Fruit fly (Drosophila melanogaster) whole organism, embryonic: ENCODE data around the gene brat.
A peak's percentile ranks its signal among the peaks of the same experiment; 100 is the strongest.

Source experiments
- CG10209 ChIP-seq: fragments of 200-800 bp; sonication (Bioruptor generic); optimal IDR thresholded peaks from 3 replicates; lab custom pipeline; 2017; ENCODE audit warnings: missing biosample characterization, mild to moderate bottlenecking, missing genetic modification characterization, missing genetic modification reagents
- CG11504 ChIP-seq: fragments of 200-800 bp; sonication (Bioruptor generic); optimal IDR thresholded peaks from 3 replicates; lab custom pipeline; 2019; ENCODE audit warnings: missing biosample characterization, mild to moderate bottlenecking, missing genetic modification characterization, moderate library complexity
- CG12391 ChIP-seq: fragments of 200-800 bp; sonication (Bioruptor generic); optimal IDR thresholded peaks from 3 replicates; lab custom pipeline; 2018; ENCODE audit warnings: missing biosample characterization, mild to moderate bottlenecking, missing genetic modification characterization, moderate library complexity
- CG13287 ChIP-seq: fragments of 200-800 bp; sonication (Bioruptor generic); IDR thresholded peaks from 2 replicates; pipeline ENCODE4 v1.3.6; 2022; ENCODE audit warnings: missing biosample characterization, missing genetic modification characterization; ENCODE audit not compliant: partially characterized antibody
- CG13296 ChIP-seq: fragments of 200-800 bp; sonication (Bioruptor generic); optimal IDR thresholded peaks from 3 replicates; lab custom pipeline; 2018; ENCODE audit warnings: missing biosample characterization, mild to moderate bottlenecking, missing genetic modification characterization
- CG14965 ChIP-seq: fragments of 200-800 bp; sonication (Bioruptor generic); optimal IDR thresholded peaks from 2 replicates; lab custom pipeline; 2016; ENCODE audit warnings: missing biosample characterization, missing genetic modification characterization, borderline replicate concordance
- CG15514 ChIP-seq: fragments of 200-800 bp; sonication (Bioruptor generic); optimal IDR thresholded peaks from 3 replicates; lab custom pipeline; 2017; ENCODE audit warnings: missing biosample characterization, missing genetic modification characterization, mild to moderate bottlenecking, moderate library complexity, missing genetic modification reagents
- CG2120 ChIP-seq: fragments of 200-800 bp; sonication (Bioruptor generic); optimal IDR thresholded peaks from 3 replicates; lab custom pipeline; 2016; ENCODE audit warnings: missing biosample characterization, missing genetic modification characterization
- CG31441 ChIP-seq: fragments of 200-800 bp; sonication (Bioruptor generic); IDR thresholded peaks from 2 replicates; pipeline ENCODE4 v1.3.6; 2022; ENCODE audit warnings: missing biosample characterization, missing genetic modification characterization
- CG4328 ChIP-seq: fragments of 200-800 bp; sonication (Bioruptor generic); optimal IDR thresholded peaks from 3 replicates; lab custom pipeline; 2017; ENCODE audit warnings: missing biosample characterization, missing genetic modification reagents, missing genetic modification characterization
- CG4360 ChIP-seq: fragments of 200-800 bp; sonication (Bioruptor generic); IDR thresholded peaks from 2 replicates; pipeline ENCODE4 v1.3.6; 2022; ENCODE audit warnings: missing biosample characterization, missing genetic modification characterization
- CG4404 ChIP-seq: fragments of 200-800 bp; sonication (Bioruptor generic); IDR thresholded peaks from 2 replicates; pipeline ENCODE4 v1.3.6; 2022; ENCODE audit warnings: missing biosample characterization, missing genetic modification characterization
- CG4707 ChIP-seq: fragments of 200-800 bp; sonication (Bioruptor generic); optimal IDR thresholded peaks from 2 replicates; lab custom pipeline; 2018; ENCODE audit warnings: missing biosample characterization, mild to moderate bottlenecking, missing genetic modification characterization, moderate library complexity
- CG4820 ChIP-seq: fragments of 200-800 bp; sonication (Bioruptor generic); optimal IDR thresholded peaks from 3 replicates; lab custom pipeline; 2016; ENCODE audit warnings: missing biosample characterization, missing genetic modification characterization
- CG5953 ChIP-seq: fragments of 200-800 bp; sonication (Bioruptor generic); IDR thresholded peaks from 2 replicates; pipeline ENCODE4 v1.3.6; 2022; ENCODE audit warnings: missing biosample characterization, missing genetic modification characterization
- CG7786 ChIP-seq: fragments of 200-800 bp; sonication (Bioruptor generic); optimal IDR thresholded peaks from 2 replicates; lab custom pipeline; 2016; ENCODE audit warnings: missing biosample characterization, missing genetic modification characterization
- CG8388 ChIP-seq: fragments of 200-800 bp; sonication (Bioruptor generic); optimal IDR thresholded peaks from 2 replicates; lab custom pipeline; 2019; ENCODE audit warnings: missing biosample characterization, mild to moderate bottlenecking, missing genetic modification characterization, moderate library complexity
- CG9727 ChIP-seq: fragments of 200-800 bp; sonication (Bioruptor generic); optimal IDR thresholded peaks from 3 replicates; lab custom pipeline; 2017; ENCODE audit warnings: missing biosample characterization, mild to moderate bottlenecking, missing genetic modification characterization
- Hsf ChIP-seq: fragments of 200-800 bp; sonication (Bioruptor generic); optimal IDR thresholded peaks from 3 replicates; lab custom pipeline; 2016; ENCODE audit warnings: missing biosample characterization, missing genetic modification characterization
- Med ChIP-seq: fragments of 200-800 bp; sonication (Bioruptor generic); peaks from one replicate; lab custom pipeline; 2016; ENCODE audit warnings: missing biosample characterization, missing genetic modification characterization, mild to moderate bottlenecking, inconsistent platforms, moderate library complexity
- Neu2 ChIP-seq: fragments of 200-800 bp; sonication (Bioruptor generic); optimal IDR thresholded peaks from 3 replicates; lab custom pipeline; 2016; ENCODE audit warnings: missing biosample characterization, missing genetic modification characterization, borderline replicate concordance
- Oli ChIP-seq: fragments of 200-800 bp; sonication (Bioruptor generic); optimal IDR thresholded peaks from 2 replicates; lab custom pipeline; 2018; ENCODE audit warnings: missing biosample characterization, mild to moderate bottlenecking, missing genetic modification characterization, moderate library complexity
- PHDP ChIP-seq: fragments of 200-800 bp; sonication (Bioruptor generic); optimal IDR thresholded peaks from 3 replicates; lab custom pipeline; 2018; ENCODE audit warnings: missing biosample characterization, mild to moderate bottlenecking, missing genetic modification characterization, moderate library complexity
- Poxn ChIP-seq: fragments of 200-800 bp; sonication (Bioruptor generic); IDR thresholded peaks from 2 replicates; pipeline ENCODE4 v1.3.6; 2022; ENCODE audit warnings: missing biosample characterization, missing genetic modification characterization
- Ptx1 ChIP-seq: fragments of 200-800 bp; sonication (Bioruptor generic); IDR thresholded peaks from 2 replicates; pipeline ENCODE4 v1.3.6; 2022; ENCODE audit warnings: missing biosample characterization, missing genetic modification characterization
- Rx ChIP-seq: fragments of 200-800 bp; sonication (Bioruptor generic); IDR thresholded peaks from 2 replicates; pipeline ENCODE4 v1.3.6; 2022; ENCODE audit warnings: missing biosample characterization, missing genetic modification characterization
- Trl ChIP-seq, 3 experiments: fragments of >200 bp in 2 of 3; fragments of 200-800 bp in 1 of 3; sonication (Bioruptor generic) in 1 of 3; optimal IDR thresholded peaks; 2 replicates in 1 of 3; 3 replicates in 2 of 3; lab custom pipeline; 2016 to 2017; ENCODE audit warnings: missing biosample characterization in 1 of 3, missing genetic modification characterization in 1 of 3
- Xrp1 ChIP-seq: fragments of 200-800 bp; sonication (Bioruptor generic); IDR thresholded peaks from 2 replicates; pipeline ENCODE4 v1.3.6; 2022; ENCODE audit warnings: missing biosample characterization, missing genetic modification characterization
- aop ChIP-seq: fragments of 200-800 bp; sonication (Bioruptor generic); IDR thresholded peaks from 2 replicates; pipeline ENCODE4 v1.3.6; 2022; ENCODE audit warnings: missing biosample characterization, missing genetic modification characterization
- bsh ChIP-seq, 2 experiments: fragments of 200-800 bp; sonication (Bioruptor generic); optimal IDR thresholded peaks; 2 replicates each; lab custom pipeline; 2017 to 2018; ENCODE audit warnings: mild to moderate bottlenecking in 2 of 2, missing biosample characterization in 2 of 2, missing genetic modification characterization in 2 of 2, moderate library complexity in 1 of 2
- chif ChIP-seq, 2 experiments: fragments of 200-800 bp; sonication (Bioruptor generic); optimal IDR thresholded peaks; 3 replicates each; lab custom pipeline; 2016; ENCODE audit warnings: missing biosample characterization in 2 of 2, missing genetic modification characterization in 2 of 2
- chn ChIP-seq: fragments of 200-800 bp; sonication (Bioruptor generic); optimal IDR thresholded peaks from 2 replicates; lab custom pipeline; 2016; ENCODE audit warnings: missing biosample characterization, missing genetic modification characterization
- danr ChIP-seq: fragments of 200-800 bp; sonication (Bioruptor generic); IDR thresholded peaks from 2 replicates; pipeline ENCODE4 v1.3.6; 2022; ENCODE audit warnings: missing biosample characterization, missing genetic modification characterization
- dati ChIP-seq: fragments of 200-800 bp; sonication (Bioruptor generic); IDR thresholded peaks from 2 replicates; pipeline ENCODE4 v1.3.6; 2022; ENCODE audit warnings: missing biosample characterization, missing genetic modification characterization
- dimm ChIP-seq: fragments of 200-800 bp; sonication (Bioruptor generic); IDR thresholded peaks from 2 replicates; pipeline ENCODE4 v1.3.6; 2022; ENCODE audit warnings: missing biosample characterization, missing genetic modification characterization
- dpn ChIP-seq, 2 experiments: fragments of 200-800 bp; sonication (Bioruptor generic); optimal IDR thresholded peaks; 3 replicates each; lab custom pipeline; 2016; ENCODE audit warnings: missing biosample characterization in 2 of 2, missing genetic modification characterization in 2 of 2
- gem ChIP-seq: fragments of 200-800 bp; sonication (Bioruptor generic); optimal IDR thresholded peaks from 2 replicates; lab custom pipeline; 2019; ENCODE audit warnings: missing biosample characterization, mild to moderate bottlenecking, missing genetic modification characterization, moderate library complexity
- grau ChIP-seq: fragments of 200-800 bp; optimal IDR thresholded peaks from 3 replicates; lab custom pipeline; 2019; ENCODE audit warnings: missing biosample characterization, mild to moderate bottlenecking, missing genetic modification characterization, moderate library complexity
- klu ChIP-seq: fragments of 200-800 bp; sonication (Bioruptor generic); IDR thresholded peaks from 2 replicates; pipeline ENCODE4 v1.3.6; 2022; ENCODE audit warnings: missing biosample characterization, missing genetic modification characterization
- lola ChIP-seq, 3 experiments: fragments of >200 bp in 2 of 3; fragments of 200-800 bp in 1 of 3; sonication (Bioruptor generic) in 1 of 3; optimal IDR thresholded peaks; 2 replicates each; lab custom pipeline; 2017 to 2019; ENCODE audit warnings: missing biosample characterization in 3 of 3, missing genetic modification characterization in 3 of 3, mild to moderate bottlenecking in 1 of 3, moderate library complexity in 1 of 3
- ranshi ChIP-seq: fragments of 200-800 bp; sonication (Bioruptor generic); IDR thresholded peaks from 2 replicates; pipeline ENCODE4 v1.3.6; 2022; ENCODE audit warnings: missing biosample characterization, missing genetic modification characterization
- row ChIP-seq: fragments of 200-800 bp; sonication (Bioruptor generic); IDR thresholded peaks from 3 replicates; pipeline ENCODE4 v1.3.6; 2022; ENCODE audit warnings: missing biosample characterization, missing genetic modification characterization
- sisA ChIP-seq: fragments of 200-800 bp; sonication (Bioruptor generic); IDR thresholded peaks from 2 replicates; pipeline ENCODE4 v1.3.6; 2022; ENCODE audit warnings: missing biosample characterization, missing genetic modification characterization
- so ChIP-seq: fragments of 200-800 bp; sonication (Bioruptor generic); IDR thresholded peaks from 3 replicates; pipeline ENCODE4 v1.3.6; 2022; ENCODE audit warnings: missing biosample characterization, missing genetic modification characterization
- tin ChIP-seq: fragments of 200-800 bp; sonication (Bioruptor generic); optimal IDR thresholded peaks from 3 replicates; lab custom pipeline; 2016; ENCODE audit warnings: missing biosample characterization, missing genetic modification characterization
- tio ChIP-seq: fragments of 200-800 bp; sonication (Bioruptor generic); optimal IDR thresholded peaks from 2 replicates; lab custom pipeline; 2017; ENCODE audit warnings: missing biosample characterization, missing genetic modification characterization, inconsistent platforms
- tna ChIP-seq: fragments of 200-800 bp; sonication (Bioruptor generic); IDR thresholded peaks from 2 replicates; pipeline ENCODE4 v1.3.6; 2022; ENCODE audit warnings: missing biosample characterization, missing genetic modification characterization; ENCODE audit not compliant: partially characterized antibody
- unpg ChIP-seq: fragments of 200-800 bp; sonication (Bioruptor generic); optimal IDR thresholded peaks from 3 replicates; lab custom pipeline; 2018; ENCODE audit warnings: missing biosample characterization, mild to moderate bottlenecking, missing genetic modification characterization, moderate library complexity

The brat gene

dm6 chr2L:19208874-19209273 lies 75.3 kb downstream of the brat start (continued):
- no peak for TF ChIP-seq CG15514 (GFP tag; lab: Kevin White, UChicago)
- peak; percentile 41; the same call in 2 of the 3 replicates for TF ChIP-seq row (GFP tag; lab: Robert Waterston, UW)
- TF ChIP-seq CG13287 (GFP tag; lab: Robert Waterston, UW): no peak

- no peak for TF ChIP-seq CG31441 (GFP tag; lab: Robert Waterston, UW)
- TF ChIP-seq CG5953 (GFP tag; lab: Robert Waterston, UW): no peak
- TF ChIP-seq CG8388 (GFP tag; lab: Kevin White, UChicago): peak; percentile 10
- peak; percentile 17 for TF ChIP-seq Oli (tag; lab: Kevin White, UChicago)
- 0 out of 2 replicates have a peak, but pooled peaks have one; percentile 11 for TF ChIP-seq klu (GFP tag; lab: Robert Waterston, UW)
- TF ChIP-seq CG11504 (tag; lab: Kevin White, UChicago): peak; percentile 40
- no peak for TF ChIP-seq dimm (GFP tag; lab: Robert Waterston, UW)
- TF ChIP-seq danr (GFP tag; lab: Robert Waterston, UW): no peak
- TF ChIP-seq Hsf (GFP tag; lab: Kevin White, UChicago): peak; percentile 5
- no peak for TF ChIP-seq tna (GFP tag; lab: Robert Waterston, UW)
- no peak for TF ChIP-seq CG4707 (GFP tag; lab: Kevin White, UChicago)
- peak; percentile 14; the same call in 1 of the 2 replicates for TF ChIP-seq Xrp1 (GFP tag; lab: Robert Waterston, UW)
- 0 out of 2 replicates have a peak, but pooled peaks have one; percentile 42 for TF ChIP-seq ranshi (GFP tag; lab: Robert Waterston, UW)
- no peak for TF ChIP-seq CG4360 (GFP tag; lab: Robert Waterston, UW)
- no peak for TF ChIP-seq CG7786 (GFP tag; lab: Kevin White, UChicago)
- TF ChIP-seq row (GFP tag; lab: Robert Waterston, UW): peak; percentile 27; the same call in 1 of the 3 replicates
- peak; percentile 42 for TF ChIP-seq CG9727 (GFP tag; lab: Kevin White, UChicago)
- no peak for TF ChIP-seq CG4328 (GFP tag; lab: Kevin White, UChicago)
- peak in 1 of 2 experiments; percentile 47 for TF ChIP-seq bsh (GFP tag; optimal IDR thresholded peaks at IDR 0.05; lab: Kevin White, UChicago)
- no peak for TF ChIP-seq so (GFP tag; lab: Robert Waterston, UW)
- TF ChIP-seq chif (GFP tag; optimal IDR thresholded peaks at IDR 0.05; lab: Kevin White, UChicago): peak in 1 of 2 experiments; percentile 5
- TF ChIP-seq Trl (optimal IDR thresholded peaks at IDR 0.05; lab: Kevin White, UChicago): no peak
- TF ChIP-seq Trl (GFP tag; optimal IDR thresholded peaks at IDR 0.05; lab: Kevin White, UChicago): no peak
- no peak for TF ChIP-seq CG14965 (GFP tag; lab: Kevin White, UChicago)
- peak; percentile 2 for TF ChIP-seq tio (GFP tag; lab: Kevin White, UChicago)
- TF ChIP-seq Med: peak; percentile 31
- TF ChIP-seq CG13296 (GFP tag; lab: Kevin White, UChicago): no peak
- TF ChIP-seq CG10209 (GFP tag; lab: Kevin White, UChicago): peak; percentile 25
- TF ChIP-seq Ptx1: no peak
- TF ChIP-seq CG12391 (tag; lab: Kevin White, UChicago): peak; percentile 18
- TF ChIP-seq sisA (GFP tag; lab: Robert Waterston, UW): peak; percentile 34
- peak; percentile 2 for TF ChIP-seq grau (tag; lab: Kevin White, UChicago)
- TF ChIP-seq tin (GFP tag; lab: Kevin White, UChicago): peak; percentile 11
- TF ChIP-seq lola (GFP tag; optimal IDR thresholded peaks at IDR 0.05; lab: Kevin White, UChicago): peak in 1 of 3 experiments; percentile 29
- peak in 1 of 2 experiments; percentile 14 for TF ChIP-seq dpn (GFP tag; optimal IDR thresholded peaks at IDR 0.05; lab: Kevin White, UChicago)
- no peak for TF ChIP-seq Poxn (GFP tag; lab: Robert Waterston, UW)
- TF ChIP-seq CG2120 (GFP tag; lab: Kevin White, UChicago): peak; percentile 14
- TF ChIP-seq CG4820 (GFP tag; lab: Kevin White, UChicago): no peak
- TF ChIP-seq gem (tag; lab: Kevin White, UChicago): peak; percentile 54
- peak; percentile 42 for TF ChIP-seq unpg (GFP tag; lab: Kevin White, UChicago)
- no peak for TF ChIP-seq Rx (GFP tag; lab: Robert Waterston, UW)
- TF ChIP-seq aop: no peak
- no peak for TF ChIP-seq chn (GFP tag; lab: Kevin White, UChicago)
- TF ChIP-seq Neu2 (GFP tag; lab: Kevin White, UChicago): no peak
- no peak for TF ChIP-seq dati (GFP tag; lab: Robert Waterston, UW)
- peak; percentile 3 for TF ChIP-seq PHDP (tag; lab: Kevin White, UChicago)
- no peak for TF ChIP-seq CG4404 (GFP tag; lab: Robert Waterston, UW)
These were observed 78.8 kb downstream of the brat start for dm6 chr2L:19212401-19212800.
